Fruit fly (Drosophila melanogaster) whole organism, embryonic: Measurements from ENCODE around the gene scaf6.
A peak's percentile ranks its signal among the peaks of the same experiment; 100 is the strongest.

Source experiments
- CG10431 ChIP-seq: fragments of 200-800 bp; sonication (Bioruptor generic); optimal IDR thresholded peaks from 3 replicates; lab custom pipeline; 2018; ENCODE audit warnings: missing biosample characterization, mild to moderate bottlenecking, missing genetic modification characterization
- CG12236 ChIP-seq: fragments of 200-800 bp; sonication (Bioruptor generic); optimal IDR thresholded peaks from 2 replicates; lab custom pipeline; 2016; ENCODE audit warnings: missing biosample characterization, missing genetic modification characterization
- CG13775 ChIP-seq: fragments of 200-800 bp; sonication (Bioruptor generic); optimal IDR thresholded peaks from 3 replicates; lab custom pipeline; 2017; ENCODE audit warnings: missing biosample characterization, mild to moderate bottlenecking, missing genetic modification characterization
- CG14710 ChIP-seq: fragments of 200-800 bp; sonication (Bioruptor generic); optimal IDR thresholded peaks from 3 replicates; lab custom pipeline; 2019; ENCODE audit warnings: missing biosample characterization, mild to moderate bottlenecking, missing genetic modification characterization, moderate library complexity
- CG17328 ChIP-seq: fragments of 200-800 bp; sonication (Bioruptor generic); IDR thresholded peaks from 2 replicates; pipeline ENCODE4 v1.3.6; 2022; ENCODE audit warnings: missing biosample characterization, missing genetic modification characterization
- CG18476 ChIP-seq: fragments of 200-800 bp; sonication (Bioruptor generic); optimal IDR thresholded peaks from 2 replicates; lab custom pipeline; 2016; ENCODE audit warnings: missing biosample characterization, mild to moderate bottlenecking, missing genetic modification characterization
- CG18764 ChIP-seq: fragments of 200-800 bp; sonication (Bioruptor generic); optimal IDR thresholded peaks from 3 replicates; lab custom pipeline; 2016; ENCODE audit warnings: missing biosample characterization, missing genetic modification characterization
- CG2889 ChIP-seq: fragments of 200-800 bp; sonication (Bioruptor generic); IDR thresholded peaks from 3 replicates; pipeline ENCODE4 v1.3.6; 2022; ENCODE audit warnings: missing biosample characterization, missing genetic modification characterization
- CG31441 ChIP-seq: fragments of 200-800 bp; sonication (Bioruptor generic); IDR thresholded peaks from 2 replicates; pipeline ENCODE4 v1.3.6; 2022; ENCODE audit warnings: missing biosample characterization, missing genetic modification characterization
- CG33213 ChIP-seq: fragments of 200-800 bp; sonication (Bioruptor generic); optimal IDR thresholded peaks from 3 replicates; lab custom pipeline; 2016; ENCODE audit warnings: missing biosample characterization, missing genetic modification characterization
- CG5245 ChIP-seq: fragments of 200-800 bp; sonication (Bioruptor generic); optimal IDR thresholded peaks from 3 replicates; lab custom pipeline; 2016; ENCODE audit warnings: missing biosample characterization, missing genetic modification characterization
- CG6689 ChIP-seq: fragments of 200-800 bp; sonication (Bioruptor generic); IDR thresholded peaks from 2 replicates; pipeline ENCODE4 v1.3.6; 2022; ENCODE audit warnings: missing biosample characterization, missing genetic modification characterization
- CG8290 ChIP-seq, 3 experiments: fragments of 200-800 bp; sonication (Bioruptor generic); optimal IDR thresholded peaks; 2 replicates each; lab custom pipeline; 2016 to 2019; ENCODE audit warnings: missing biosample characterization in 3 of 3, missing genetic modification characterization in 3 of 3, mild to moderate bottlenecking in 2 of 3, moderate library complexity in 1 of 3
- Doc3 ChIP-seq: fragments of 200-800 bp; sonication (Bioruptor generic); IDR thresholded peaks from 3 replicates; pipeline ENCODE4 v1.3.6; 2022; ENCODE audit warnings: missing biosample characterization, missing genetic modification characterization; ENCODE audit not compliant: partially characterized antibody
- Hmr ChIP-seq: fragments of 200-800 bp; sonication (Bioruptor generic); optimal IDR thresholded peaks from 3 replicates; lab custom pipeline; 2017; ENCODE audit warnings: mild to moderate bottlenecking, missing biosample characterization, missing genetic modification reagents, missing genetic modification characterization
- Hr3 ChIP-seq: fragments of 200-800 bp; sonication (Bioruptor generic); optimal IDR thresholded peaks from 3 replicates; lab custom pipeline; 2016; ENCODE audit warnings: missing biosample characterization, missing genetic modification characterization
- MBD-R2 ChIP-seq: fragments of 200-800 bp; sonication (Bioruptor generic); IDR thresholded peaks from 2 replicates; pipeline ENCODE4 v1.3.6; 2022; ENCODE audit warnings: missing biosample characterization, missing genetic modification characterization
- Mrtf ChIP-seq: fragments of 200-800 bp; sonication (Bioruptor generic); IDR thresholded peaks from 3 replicates; pipeline ENCODE4 v1.3.6; 2022; ENCODE audit warnings: missing biosample characterization, missing genetic modification characterization
- Rx ChIP-seq: fragments of 200-800 bp; sonication (Bioruptor generic); IDR thresholded peaks from 2 replicates; pipeline ENCODE4 v1.3.6; 2022; ENCODE audit warnings: missing biosample characterization, missing genetic modification characterization
- Side ChIP-seq: fragments of 200-800 bp; sonication (Bioruptor generic); optimal IDR thresholded peaks from 2 replicates; lab custom pipeline; 2016; ENCODE audit warnings: missing biosample characterization, missing genetic modification characterization
- Ssrp ChIP-seq: fragments of 200-800 bp; sonication (Bioruptor generic); optimal IDR thresholded peaks from 2 replicates; lab custom pipeline; 2018; ENCODE audit warnings: missing biosample characterization, mild to moderate bottlenecking, missing genetic modification characterization, moderate library complexity
- TFAM ChIP-seq: fragments of 200-800 bp; sonication (Bioruptor generic); optimal IDR thresholded peaks from 2 replicates; lab custom pipeline; 2017; ENCODE audit warnings: missing biosample characterization, missing genetic modification characterization, inconsistent platforms
- Trl ChIP-seq, 3 experiments: fragments of >200 bp in 2 of 3; fragments of 200-800 bp in 1 of 3; sonication (Bioruptor generic) in 1 of 3; optimal IDR thresholded peaks; 2 replicates in 1 of 3; 3 replicates in 2 of 3; lab custom pipeline; 2016 to 2017; ENCODE audit warnings: missing biosample characterization in 1 of 3, missing genetic modification characterization in 1 of 3
- ash1 ChIP-seq: fragments of 200-800 bp; sonication (Bioruptor generic); optimal IDR thresholded peaks from 2 replicates; lab custom pipeline; 2018; ENCODE audit warnings: missing biosample characterization, mild to moderate bottlenecking, missing genetic modification characterization
- bcd ChIP-seq: fragments of 200-800 bp; sonication (Bioruptor generic); optimal IDR thresholded peaks from 2 replicates; lab custom pipeline; 2017; ENCODE audit warnings: missing biosample characterization, mild to moderate bottlenecking, missing genetic modification characterization
- bigmax ChIP-seq: fragments of 200-800 bp; sonication (Bioruptor generic); optimal IDR thresholded peaks from 2 replicates; lab custom pipeline; 2018; ENCODE audit warnings: missing biosample characterization, mild to moderate bottlenecking, missing genetic modification characterization
- dan ChIP-seq: fragments of 200-800 bp; sonication (Bioruptor generic); IDR thresholded peaks from 2 replicates; pipeline ENCODE4 v1.3.6; 2022; ENCODE audit warnings: missing biosample characterization, missing genetic modification characterization
- dysf ChIP-seq: fragments of 200-800 bp; sonication (Bioruptor generic); IDR thresholded peaks from 3 replicates; pipeline ENCODE4 v1.3.6; 2022; ENCODE audit warnings: missing biosample characterization, missing genetic modification characterization
- en ChIP-seq: fragments of 200-800 bp; sonication (Bioruptor generic); optimal IDR thresholded peaks from 2 replicates; lab custom pipeline; 2016; ENCODE audit warnings: missing biosample characterization, missing genetic modification characterization
- eyg ChIP-seq: fragments of 200-800 bp; sonication (Bioruptor generic); optimal IDR thresholded peaks from 3 replicates; lab custom pipeline; 2016; ENCODE audit warnings: missing biosample characterization, missing genetic modification characterization
- gsb ChIP-seq: fragments of 200-800 bp; sonication (Bioruptor generic); IDR thresholded peaks from 2 replicates; pipeline ENCODE4 v1.3.6; 2022; ENCODE audit warnings: missing biosample characterization, missing genetic modification characterization
- ham ChIP-seq: fragments of 200-800 bp; sonication (Bioruptor generic); IDR thresholded peaks from 2 replicates; pipeline ENCODE4 v1.3.6; 2022; ENCODE audit warnings: missing biosample characterization, missing genetic modification characterization
- jigr1 ChIP-seq: fragments of 200-800 bp; sonication (Bioruptor generic); IDR thresholded peaks from 3 replicates; pipeline ENCODE4 v1.3.6; 2022; ENCODE audit warnings: missing biosample characterization, missing genetic modification characterization
- ken ChIP-seq: fragments of 200-800 bp; sonication (Bioruptor generic); IDR thresholded peaks from 3 replicates; pipeline ENCODE4 v1.3.6; 2022; ENCODE audit warnings: missing biosample characterization, missing genetic modification characterization
- knrl ChIP-seq: fragments of 200-800 bp; sonication (Bioruptor generic); IDR thresholded peaks from 3 replicates; pipeline ENCODE4 v1.3.6; 2022; ENCODE audit warnings: missing biosample characterization, missing genetic modification characterization; ENCODE audit not compliant: partially characterized antibody
- lab ChIP-seq: fragments of 200-800 bp; sonication (Bioruptor generic); optimal IDR thresholded peaks from 3 replicates; lab custom pipeline; 2017; ENCODE audit warnings: missing biosample characterization, missing genetic modification characterization, mild to moderate bottlenecking, moderate library complexity, missing genetic modification reagents
- lilli ChIP-seq: fragments of 200-800 bp; sonication (Bioruptor generic); optimal IDR thresholded peaks from 3 replicates; lab custom pipeline; 2016; ENCODE audit warnings: missing biosample characterization, missing genetic modification characterization
- lmd ChIP-seq: fragments of 200-800 bp; sonication (Bioruptor generic); IDR thresholded peaks from 2 replicates; pipeline ENCODE4 v1.3.6; 2022; ENCODE audit warnings: missing biosample characterization, missing genetic modification characterization
- lov ChIP-seq, 2 experiments: fragments of 200-800 bp in 1 of 2; fragments of >200 bp in 1 of 2; sonication (Bioruptor generic) in 1 of 2; IDR thresholded peaks in 1 of 2; optimal IDR thresholded peaks in 1 of 2; 2 replicates in 1 of 2; 3 replicates in 1 of 2; pipeline versions ENCODE4 v1.3.6 to Lab custom; 2017 to 2022; ENCODE audit warnings: missing biosample characterization in 1 of 2, missing genetic modification characterization in 1 of 2
- mirr ChIP-seq: fragments of 200-800 bp; sonication (Bioruptor generic); optimal IDR thresholded peaks from 3 replicates; lab custom pipeline; 2018; ENCODE audit warnings: missing biosample characterization, mild to moderate bottlenecking, missing genetic modification characterization
- pb ChIP-seq: fragments of 200-800 bp; sonication (Bioruptor generic); optimal IDR thresholded peaks from 3 replicates; lab custom pipeline; 2016; ENCODE audit warnings: missing biosample characterization, missing genetic modification characterization
- phol ChIP-seq: fragments of 200-800 bp; sonication (Bioruptor generic); optimal IDR thresholded peaks from 3 replicates; lab custom pipeline; 2018; ENCODE audit warnings: missing biosample characterization, mild to moderate bottlenecking, missing genetic modification characterization, moderate library complexity
- prd ChIP-seq, 3 experiments: fragments of >200 bp in 2 of 3; fragments of 200-800 bp in 1 of 3; sonication (Bioruptor generic) in 1 of 3; optimal IDR thresholded peaks in 2 of 3; IDR thresholded peaks in 1 of 3; 2 replicates in 2 of 3; 3 replicates in 1 of 3; pipeline versions ENCODE4 v1.3.6 to Lab custom; 2017 to 2022; ENCODE audit warnings: missing biosample characterization in 1 of 3, missing genetic modification characterization in 1 of 3
- sens-2 ChIP-seq: fragments of 200-800 bp; sonication (Bioruptor generic); IDR thresholded peaks from 2 replicates; pipeline ENCODE4 v1.3.6; 2022; ENCODE audit warnings: missing biosample characterization, missing genetic modification characterization
- sisA ChIP-seq: fragments of 200-800 bp; sonication (Bioruptor generic); IDR thresholded peaks from 2 replicates; pipeline ENCODE4 v1.3.6; 2022; ENCODE audit warnings: missing biosample characterization, missing genetic modification characterization
- ssp ChIP-seq: fragments of 200-800 bp; sonication (Bioruptor generic); IDR thresholded peaks from 2 replicates; pipeline ENCODE4 v1.3.6; 2022; ENCODE audit warnings: missing biosample characterization, missing genetic modification characterization
- stc ChIP-seq: fragments of 200-800 bp; sonication (Bioruptor generic); IDR thresholded peaks from 2 replicates; pipeline ENCODE4 v1.3.6; 2022; ENCODE audit warnings: missing biosample characterization, missing genetic modification characterization
- unpg ChIP-seq: fragments of 200-800 bp; sonication (Bioruptor generic); optimal IDR thresholded peaks from 3 replicates; lab custom pipeline; 2018; ENCODE audit warnings: missing biosample characterization, mild to moderate bottlenecking, missing genetic modification characterization, moderate library complexity
- zen ChIP-seq: fragments of 200-800 bp; sonication (Bioruptor generic); optimal IDR thresholded peaks from 3 replicates; lab custom pipeline; 2018; ENCODE audit warnings: missing biosample characterization, mild to moderate bottlenecking, missing genetic modification characterization, moderate library complexity

The scaf6 gene

dm6 chr3L:17004218-17004759 is 38.1 kb downstream of the scaf6 start (continued):
- peak; percentile 85 for TF ChIP-seq Ssrp (tag; lab: Kevin White, UChicago)
- peak; percentile 80 for TF ChIP-seq CG13775
- peak; percentile 76 for TF ChIP-seq Hr3 (GFP tag; lab: Kevin White, UChicago)
- TF ChIP-seq mirr (GFP tag; lab: Kevin White, UChicago): peak; percentile 33
- TF ChIP-seq gsb (GFP tag; lab: Robert Waterston, UW): peak; percentile 79
- TF ChIP-seq lilli (GFP tag; lab: Kevin White, UChicago): peak; percentile 88
- TF ChIP-seq CG10431 (GFP tag; lab: Kevin White, UChicago): peak; percentile 43
- TF ChIP-seq zen: peak; percentile 29
- TF ChIP-seq sisA (GFP tag; lab: Robert Waterston, UW): peak; percentile 88
- peak; percentile 83 for TF ChIP-seq jigr1 (GFP tag; lab: Robert Waterston, UW)
- peak; percentile 61 for TF ChIP-seq CG17328 (GFP tag; lab: Robert Waterston, UW)
- TF ChIP-seq CG31441: peak; percentile 84
- peak; percentile 80 for TF ChIP-seq Rx
- TF ChIP-seq Trl (optimal IDR thresholded peaks at IDR 0.05; lab: Kevin White, UChicago): peak in 1 of 2 experiments; percentile 13
- TF ChIP-seq Trl (GFP tag; optimal IDR thresholded peaks at IDR 0.05; lab: Kevin White, UChicago): peak; percentile 88
- peak; percentile 76 for TF ChIP-seq ham (GFP tag; lab: Robert Waterston, UW)
- TF ChIP-seq Hmr (GFP tag; lab: Kevin White, UChicago): peak; percentile 87
- peak; percentile 82 for TF ChIP-seq CG2889 (GFP tag; lab: Robert Waterston, UW)
- peak; percentile 49 for TF ChIP-seq CG8290 (GFP tag; optimal IDR thresholded peaks at IDR 0.05; lab: Kevin White, UChicago)
- peak in 1 of 2 experiments; percentile 56 for TF ChIP-seq CG8290 (tag; optimal IDR thresholded peaks at IDR 0.05; lab: Kevin White, UChicago)
- peak; percentile 92 for TF ChIP-seq lmd (GFP tag; lab: Robert Waterston, UW)
- TF ChIP-seq eyg (GFP tag; lab: Kevin White, UChicago): peak; percentile 89
- peak; percentile 77 for TF ChIP-seq CG33213
- TF ChIP-seq Doc3: no peak
- TF ChIP-seq CG18764 (GFP tag; lab: Kevin White, UChicago): peak; percentile 75
- TF ChIP-seq CG12236 (GFP tag; lab: Kevin White, UChicago): peak; percentile 85
- TF ChIP-seq unpg: peak; percentile 88
- peak; percentile 94 for TF ChIP-seq dysf
- peak; percentile 89 for TF ChIP-seq bcd (GFP tag; lab: Kevin White, UChicago)
- TF ChIP-seq ash1: no peak
- TF ChIP-seq CG18476: peak; percentile 68
- TF ChIP-seq lab (GFP tag; lab: Kevin White, UChicago): peak; percentile 84
- TF ChIP-seq CG14710 (tag; lab: Kevin White, UChicago): peak; percentile 63
- TF ChIP-seq en (GFP tag; lab: Kevin White, UChicago): peak; percentile 85
- no peak for TF ChIP-seq bigmax
- TF ChIP-seq stc (GFP tag; lab: Robert Waterston, UW): peak; percentile 87
- no peak for TF ChIP-seq dan (GFP tag; lab: Robert Waterston, UW)
- no peak for TF ChIP-seq TFAM
- TF ChIP-seq MBD-R2 (GFP tag; lab: Robert Waterston, UW): peak; percentile 55
- TF ChIP-seq CG6689 (GFP tag; lab: Robert Waterston, UW): peak; percentile 89
- TF ChIP-seq Side (GFP tag; lab: Kevin White, UChicago): peak; percentile 76
- TF ChIP-seq phol (tag; lab: Kevin White, UChicago): peak; percentile 85
- TF ChIP-seq ken (GFP tag; lab: Robert Waterston, UW): peak; percentile 70; the same call in 2 of the 3 replicates
- peak; percentile 71 for TF ChIP-seq CG5245 (GFP tag; lab: Kevin White, UChicago)
- no peak for TF ChIP-seq prd (optimal IDR thresholded peaks at IDR 0.05; lab: Kevin White, UChicago)
- TF ChIP-seq prd (GFP tag; IDR thresholded peaks at IDR 0.05; lab: Robert Waterston, UW): peak; percentile 90
- peak; percentile 57; the same call in 1 of the 2 replicates for TF ChIP-seq sens-2 (GFP tag; lab: Robert Waterston, UW)
- no peak; the same call in 1 of the 3 replicates for TF ChIP-seq Mrtf
- peak; percentile 72 for TF ChIP-seq pb (GFP tag; lab: Kevin White, UChicago)
- TF ChIP-seq ssp (GFP tag; lab: Robert Waterston, UW): peak; percentile 77
- TF ChIP-seq lov (optimal IDR thresholded peaks at IDR 0.05; lab: Kevin White, UChicago): no peak
- no peak; the same call in 2 of the 3 replicates for TF ChIP-seq lov (GFP tag; IDR thresholded peaks at IDR 0.05; lab: Robert Waterston, UW)
- no peak for TF ChIP-seq knrl
